Fruit fly (Drosophila melanogaster) whole organism, embryonic: ENCODE data around the gene rk.

Source experiments
- CG10366 ChIP-seq: fragments of 200-800 bp; sonication (Bioruptor generic); IDR thresholded peaks from 2 replicates; pipeline ENCODE4 v1.3.6; 2022; ENCODE audit warnings: missing biosample characterization, missing genetic modification characterization
- CG11093 ChIP-seq: fragments of 200-800 bp; sonication (Bioruptor generic); IDR thresholded peaks from 3 replicates; pipeline ENCODE4 v1.3.6; 2022; ENCODE audit warnings: missing biosample characterization, missing genetic modification characterization
- CG12769 ChIP-seq: fragments of 200-800 bp; sonication (Bioruptor generic); optimal IDR thresholded peaks from 2 replicates; lab custom pipeline; 2019; ENCODE audit warnings: missing biosample characterization, mild to moderate bottlenecking, missing genetic modification characterization, moderate library complexity
- CG13424 ChIP-seq: fragments of 200-800 bp; sonication (Bioruptor generic); optimal IDR thresholded peaks from 2 replicates; lab custom pipeline; 2019; ENCODE audit warnings: missing biosample characterization, mild to moderate bottlenecking, missing genetic modification characterization, moderate library complexity
- CG13624 ChIP-seq: fragments of 200-800 bp; sonication (Bioruptor generic); optimal IDR thresholded peaks from 2 replicates; lab custom pipeline; 2016; ENCODE audit warnings: missing biosample characterization, missing genetic modification characterization
- CG15479 ChIP-seq: fragments of 200-800 bp; sonication (Bioruptor generic); optimal IDR thresholded peaks from 3 replicates; lab custom pipeline; 2019; ENCODE audit warnings: missing biosample characterization, mild to moderate bottlenecking, missing genetic modification characterization, moderate library complexity
- CG1602 ChIP-seq: fragments of 200-800 bp; sonication (Bioruptor generic); optimal IDR thresholded peaks from 3 replicates; lab custom pipeline; 2016; ENCODE audit warnings: missing biosample characterization, missing genetic modification characterization
- CG16813 ChIP-seq: fragments of 200-800 bp; sonication (Bioruptor generic); IDR thresholded peaks from 3 replicates; pipeline ENCODE4 v1.3.6; 2022; ENCODE audit warnings: missing biosample characterization, missing genetic modification characterization; ENCODE audit not compliant: partially characterized antibody
- CG17359 ChIP-seq: fragments of 200-800 bp; sonication (Bioruptor generic); optimal IDR thresholded peaks from 3 replicates; lab custom pipeline; 2018; ENCODE audit warnings: missing biosample characterization, mild to moderate bottlenecking, missing genetic modification characterization, moderate library complexity
- CG17612 ChIP-seq: fragments of 200-800 bp; sonication (Bioruptor generic); IDR thresholded peaks from 2 replicates; pipeline ENCODE4 v1.3.6; 2022; ENCODE audit warnings: missing biosample characterization, missing genetic modification characterization
- CG1832 ChIP-seq: fragments of 200-800 bp; sonication (Bioruptor generic); optimal IDR thresholded peaks from 2 replicates; lab custom pipeline; 2017; ENCODE audit warnings: missing biosample characterization, mild to moderate bottlenecking, missing genetic modification characterization, inconsistent platforms
- CG2129 ChIP-seq: fragments of 200-800 bp; sonication (Bioruptor generic); IDR thresholded peaks from 2 replicates; pipeline ENCODE4 v1.3.6; 2022; ENCODE audit warnings: missing biosample characterization, missing genetic modification characterization; ENCODE audit not compliant: partially characterized antibody
- CG2199 ChIP-seq: fragments of 200-800 bp; sonication (Bioruptor generic); IDR thresholded peaks from 3 replicates; pipeline ENCODE4 v1.3.6; 2022; ENCODE audit warnings: missing biosample characterization, missing genetic modification characterization
- CG3163 ChIP-seq: fragments of 200-800 bp; sonication (Bioruptor generic); optimal IDR thresholded peaks from 3 replicates; lab custom pipeline; 2016; ENCODE audit warnings: missing biosample characterization, missing genetic modification characterization
- CG32532 ChIP-seq: fragments of 200-800 bp; sonication (Bioruptor generic); IDR thresholded peaks from 2 replicates; pipeline ENCODE4 v1.3.6; 2022; ENCODE audit warnings: missing biosample characterization, missing genetic modification characterization
- CG33557 ChIP-seq: fragments of 200-800 bp; sonication (Bioruptor generic); optimal IDR thresholded peaks from 2 replicates; lab custom pipeline; 2019; ENCODE audit warnings: missing biosample characterization, mild to moderate bottlenecking, missing genetic modification characterization, moderate library complexity
- CG42726 ChIP-seq: fragments of 200-800 bp; sonication (Bioruptor generic); IDR thresholded peaks from 2 replicates; pipeline ENCODE4 v1.3.6; 2022; ENCODE audit warnings: missing biosample characterization, missing genetic modification characterization; ENCODE audit not compliant: partially characterized antibody
- CG6854 ChIP-seq: fragments of 200-800 bp; sonication (Bioruptor generic); optimal IDR thresholded peaks from 3 replicates; lab custom pipeline; 2017; ENCODE audit warnings: missing biosample characterization, mild to moderate bottlenecking, missing genetic modification characterization
- CG7357 ChIP-seq: fragments of 200-800 bp; sonication (Bioruptor generic); IDR thresholded peaks from 3 replicates; pipeline ENCODE4 v1.3.6; 2022; ENCODE audit warnings: missing biosample characterization, missing genetic modification characterization
- CG7786 ChIP-seq: fragments of 200-800 bp; sonication (Bioruptor generic); optimal IDR thresholded peaks from 2 replicates; lab custom pipeline; 2016; ENCODE audit warnings: missing biosample characterization, missing genetic modification characterization
- CG8388 ChIP-seq: fragments of 200-800 bp; sonication (Bioruptor generic); optimal IDR thresholded peaks from 2 replicates; lab custom pipeline; 2019; ENCODE audit warnings: missing biosample characterization, mild to moderate bottlenecking, missing genetic modification characterization, moderate library complexity
- CG8924 ChIP-seq: fragments of 200-800 bp; optimal IDR thresholded peaks from 3 replicates; lab custom pipeline; 2019; ENCODE audit warnings: missing biosample characterization, mild to moderate bottlenecking, missing genetic modification characterization, moderate library complexity
- CG9609 ChIP-seq: fragments of 200-800 bp; sonication (Bioruptor generic); optimal IDR thresholded peaks from 3 replicates; lab custom pipeline; 2016; ENCODE audit warnings: missing biosample characterization, missing genetic modification characterization
- Camta ChIP-seq: fragments of 200-800 bp; sonication (Bioruptor generic); optimal IDR thresholded peaks from 2 replicates; lab custom pipeline; 2016; ENCODE audit warnings: missing biosample characterization, missing genetic modification characterization
- HmgD ChIP-seq: fragments of 200-800 bp; sonication (Bioruptor generic); optimal IDR thresholded peaks from 3 replicates; lab custom pipeline; 2016; ENCODE audit warnings: missing biosample characterization, missing genetic modification characterization
- Lhr ChIP-seq: fragments of 200-800 bp; sonication (Bioruptor generic); optimal IDR thresholded peaks from 3 replicates; lab custom pipeline; 2017; ENCODE audit warnings: mild to moderate bottlenecking, missing biosample characterization, missing genetic modification reagents, missing genetic modification characterization
- Mes4 ChIP-seq: fragments of 200-800 bp; sonication (Bioruptor generic); optimal IDR thresholded peaks from 2 replicates; lab custom pipeline; 2016; ENCODE audit warnings: missing biosample characterization, missing genetic modification characterization
- PHDP ChIP-seq: fragments of 200-800 bp; sonication (Bioruptor generic); optimal IDR thresholded peaks from 3 replicates; lab custom pipeline; 2018; ENCODE audit warnings: missing biosample characterization, mild to moderate bottlenecking, missing genetic modification characterization, moderate library complexity
- Pdp1 ChIP-seq, 2 experiments: fragments of 200-800 bp; sonication (Bioruptor generic); optimal IDR thresholded peaks; 3 replicates each; lab custom pipeline; 2016; ENCODE audit warnings: missing biosample characterization in 2 of 2, missing genetic modification characterization in 2 of 2, mild to moderate bottlenecking in 1 of 2, moderate library complexity in 1 of 2
- Ravus ChIP-seq: fragments of 200-800 bp; sonication (Bioruptor generic); IDR thresholded peaks from 2 replicates; pipeline ENCODE4 v1.3.6; 2022; ENCODE audit warnings: missing biosample characterization, missing genetic modification characterization
- ac ChIP-seq: fragments of 200-800 bp; sonication (Bioruptor generic); optimal IDR thresholded peaks from 3 replicates; lab custom pipeline; 2017; ENCODE audit warnings: missing biosample characterization, mild to moderate bottlenecking, missing genetic modification characterization
- bcd ChIP-seq: fragments of 200-800 bp; sonication (Bioruptor generic); optimal IDR thresholded peaks from 2 replicates; lab custom pipeline; 2017; ENCODE audit warnings: missing biosample characterization, mild to moderate bottlenecking, missing genetic modification characterization
- br ChIP-seq: fragments of >200 bp; optimal IDR thresholded peaks from 2 replicates; lab custom pipeline; 2017
- cad ChIP-seq: fragments of >200 bp; optimal IDR thresholded peaks from 2 replicates; lab custom pipeline; 2017; ENCODE audit warnings: missing biosample characterization, missing genetic modification characterization
- cato ChIP-seq: fragments of 200-800 bp; sonication (Bioruptor generic); optimal IDR thresholded peaks from 2 replicates; lab custom pipeline; 2016; ENCODE audit warnings: missing biosample characterization, missing genetic modification characterization, borderline replicate concordance
- crol ChIP-seq: fragments of 200-800 bp; sonication (Bioruptor generic); IDR thresholded peaks from 2 replicates; pipeline ENCODE4 v1.3.6; 2022; ENCODE audit warnings: missing biosample characterization, missing genetic modification characterization
- da ChIP-seq: fragments of 200-800 bp; sonication (Bioruptor generic); optimal IDR thresholded peaks from 2 replicates; lab custom pipeline; 2016; ENCODE audit warnings: missing biosample characterization, missing genetic modification characterization
- dati ChIP-seq: fragments of 200-800 bp; sonication (Bioruptor generic); IDR thresholded peaks from 2 replicates; pipeline ENCODE4 v1.3.6; 2022; ENCODE audit warnings: missing biosample characterization, missing genetic modification characterization
- dimm ChIP-seq: fragments of 200-800 bp; sonication (Bioruptor generic); IDR thresholded peaks from 2 replicates; pipeline ENCODE4 v1.3.6; 2022; ENCODE audit warnings: missing biosample characterization, missing genetic modification characterization
- exex ChIP-seq: fragments of 200-800 bp; sonication (Bioruptor generic); optimal IDR thresholded peaks from 4 replicates; lab custom pipeline; 2018; ENCODE audit warnings: missing biosample characterization, mild to moderate bottlenecking, missing genetic modification characterization, moderate library complexity
- fd3F ChIP-seq: fragments of 200-800 bp; sonication (Bioruptor generic); optimal IDR thresholded peaks from 2 replicates; lab custom pipeline; 2018; ENCODE audit warnings: missing biosample characterization, mild to moderate bottlenecking, missing genetic modification characterization, moderate library complexity
- fru ChIP-seq: fragments of >200 bp; optimal IDR thresholded peaks from 2 replicates; lab custom pipeline; 2017
- fu2 ChIP-seq: fragments of 200-800 bp; sonication (Bioruptor generic); optimal IDR thresholded peaks from 2 replicates; lab custom pipeline; 2016; ENCODE audit warnings: missing biosample characterization, missing genetic modification characterization
- gsb ChIP-seq: fragments of 200-800 bp; sonication (Bioruptor generic); IDR thresholded peaks from 2 replicates; pipeline ENCODE4 v1.3.6; 2022; ENCODE audit warnings: missing biosample characterization, missing genetic modification characterization
- gt ChIP-seq: fragments of 200-800 bp; sonication (Bioruptor generic); IDR thresholded peaks from 2 replicates; pipeline ENCODE4 v1.3.6; 2022; ENCODE audit warnings: missing biosample characterization, missing genetic modification characterization
- ind ChIP-seq: fragments of 200-800 bp; sonication (Bioruptor generic); optimal IDR thresholded peaks from 3 replicates; lab custom pipeline; 2016; ENCODE audit warnings: missing biosample characterization, missing genetic modification characterization
- insv ChIP-seq, 2 experiments: fragments of 200-800 bp; sonication (Bioruptor generic); optimal IDR thresholded peaks; 3 replicates each; lab custom pipeline; 2016 to 2018; ENCODE audit warnings: missing biosample characterization in 2 of 2, missing genetic modification characterization in 2 of 2
- nau ChIP-seq: fragments of 200-800 bp; sonication (Bioruptor generic); optimal IDR thresholded peaks from 3 replicates; lab custom pipeline; 2017; ENCODE audit warnings: missing biosample characterization, mild to moderate bottlenecking, missing genetic modification characterization, missing genetic modification reagents
- salm ChIP-seq: fragments of 200-800 bp; sonication (Bioruptor generic); optimal IDR thresholded peaks from 2 replicates; lab custom pipeline; 2018; ENCODE audit warnings: missing biosample characterization, mild to moderate bottlenecking, missing genetic modification characterization
- slp2 ChIP-seq: fragments of 200-800 bp; sonication (Bioruptor generic); optimal IDR thresholded peaks from 2 replicates; lab custom pipeline; 2016; ENCODE audit warnings: missing biosample characterization, missing genetic modification characterization
- wor ChIP-seq: fragments of 200-800 bp; sonication (Bioruptor generic); IDR thresholded peaks from 2 replicates; pipeline ENCODE4 v1.3.6; 2022; ENCODE audit warnings: missing biosample characterization, missing genetic modification characterization
- yki ChIP-seq: fragments of >200 bp; optimal IDR thresholded peaks from 3 replicates; lab custom pipeline; 2018
- zen2 ChIP-seq: fragments of 200-800 bp; sonication (Bioruptor generic); IDR thresholded peaks from 3 replicates; pipeline ENCODE4 v1.3.6; 2022; ENCODE audit warnings: missing biosample characterization, missing genetic modification characterization; ENCODE audit not compliant: partially characterized antibody

The rk gene

dm6 chr2L:14024746-14025105 lies 23.7 kb upstream of the rk start (continued):
- TF ChIP-seq dati (GFP tag; lab: Robert Waterston, UW) (no peak), CG3163 (no peak), CG9609 (no peak), ac (GFP tag; lab: Kevin White, UChicago) (no peak), nau (GFP tag; lab: Kevin White, UChicago) (no peak), CG33557 (GFP tag; lab: Kevin White, UChicago) (no peak), CG8388 (GFP tag; lab: Kevin White, UChicago) (peak; percentile 30), PHDP (tag; lab: Kevin White, UChicago) (peak; percentile 44), fu2 (GFP tag; lab: Kevin White, UChicago) (peak; percentile 3), Mes4 (GFP tag; lab: Kevin White, UChicago) (no peak), wor (GFP tag; lab: Robert Waterston, UW) (no peak), zen2 (no peak), yki (lab: Kevin White, UChicago) (no peak), CG6854 (GFP tag; lab: Kevin White, UChicago) (no peak), CG17612 (GFP tag; lab: Robert Waterston, UW) (no peak), dimm (no peak), da (GFP tag; lab: Kevin White, UChicago) (no peak), CG2199 (GFP tag; lab: Robert Waterston, UW) (no peak), CG13424 (peak; percentile 45), CG11093 (GFP tag; lab: Robert Waterston, UW) (no peak), CG12769 (no peak), CG1832 (GFP tag; lab: Kevin White, UChicago) (no peak), gsb (no peak), insv (GFP tag; optimal IDR thresholded peaks at IDR 0.05; lab: Kevin White, UChicago) (no peak), CG7786 (GFP tag; lab: Kevin White, UChicago) (peak; percentile 39), bcd (GFP tag; lab: Kevin White, UChicago) (peak; percentile 28), CG10366 (GFP tag; lab: Robert Waterston, UW) (peak; percentile 33), CG13624 (GFP tag; lab: Kevin White, UChicago) (peak; percentile 22), ind (peak; percentile 48), CG8924 (tag; lab: Kevin White, UChicago) (no peak), CG16813 (GFP tag; lab: Robert Waterston, UW) (no peak), CG17359 (tag; lab: Kevin White, UChicago) (peak; percentile 32), CG1602 (GFP tag; lab: Kevin White, UChicago) (peak; percentile 31), CG15479 (GFP tag; lab: Kevin White, UChicago) (no peak), CG2129 (GFP tag; lab: Robert Waterston, UW) (no peak), Pdp1 (GFP tag; optimal IDR thresholded peaks at IDR 0.05; lab: Kevin White, UChicago) (peak in 1 of 2 experiments; percentile 92), br (lab: Kevin White, UChicago) (no peak), gt (GFP tag; lab: Robert Waterston, UW) (no peak), salm (tag; lab: Kevin White, UChicago) (no peak), Lhr (GFP tag; lab: Kevin White, UChicago) (no peak), crol (no peak), cad (GFP tag; lab: Kevin White, UChicago) (no peak), cato (peak; percentile 22), CG7357 (0 out of 3 replicates have a peak, but pooled peaks have one; percentile 12), CG32532 (no peak), exex (no peak), slp2 (GFP tag; lab: Kevin White, UChicago) (no peak), fru (lab: Kevin White, UChicago) (no peak), HmgD (GFP tag; lab: Kevin White, UChicago) (no peak), fd3F (GFP tag; lab: Kevin White, UChicago) (no peak), Ravus (no peak), CG42726 (no peak), Camta (GFP tag; lab: Kevin White, UChicago) (no peak)
